Fruit fly (Drosophila melanogaster) whole organism, prepupa: Measurements from ENCODE around the gene CG8861.

Source experiments
- Blimp-1 ChIP-seq: fragments of 200-800 bp; sonication (Bioruptor generic); optimal IDR thresholded peaks from 3 replicates; lab custom pipeline; 2017; ENCODE audit warnings: missing biosample characterization, missing genetic modification characterization, mild to moderate bottlenecking, moderate library complexity, missing genetic modification reagents
- CG10631 ChIP-seq: fragments of 200-800 bp; sonication (Bioruptor generic); optimal IDR thresholded peaks from 2 replicates; lab custom pipeline; 2016; ENCODE audit warnings: missing biosample characterization, missing genetic modification characterization
- CG10669 ChIP-seq: fragments of 200-800 bp; sonication (Bioruptor generic); optimal IDR thresholded peaks from 3 replicates; lab custom pipeline; 2018; ENCODE audit warnings: missing biosample characterization, mild to moderate bottlenecking, missing genetic modification characterization, moderate library complexity
- CG11294 ChIP-seq: fragments of 200-800 bp; sonication (Bioruptor generic); IDR thresholded peaks from 2 replicates; pipeline ENCODE4 v1.3.6; 2022; ENCODE audit warnings: missing biosample characterization, missing genetic modification characterization
- CG11762 ChIP-seq: fragments of 200-800 bp; sonication (Bioruptor generic); optimal IDR thresholded peaks from 3 replicates; lab custom pipeline; 2016; ENCODE audit warnings: missing biosample characterization, missing genetic modification characterization; ENCODE audit not compliant: insufficient read depth
- CG15336 ChIP-seq: fragments of 200-800 bp; sonication (Bioruptor generic); IDR thresholded peaks from 2 replicates; pipeline ENCODE4 v1.3.6; 2022; ENCODE audit warnings: missing biosample characterization, missing genetic modification characterization
- CG1621 ChIP-seq: fragments of 200-800 bp; sonication (Bioruptor generic); optimal IDR thresholded peaks from 3 replicates; lab custom pipeline; 2018; ENCODE audit warnings: missing biosample characterization, mild to moderate bottlenecking, missing genetic modification characterization
- CG3032 ChIP-seq: fragments of 200-800 bp; optimal IDR thresholded peaks from 2 replicates; lab custom pipeline; 2019; ENCODE audit warnings: missing biosample characterization, mild to moderate bottlenecking, missing genetic modification characterization, moderate library complexity
- CG31627 ChIP-seq: fragments of 200-800 bp; sonication (Bioruptor generic); optimal IDR thresholded peaks from 3 replicates; lab custom pipeline; 2016; ENCODE audit warnings: missing biosample characterization, missing genetic modification characterization
- CG32006 ChIP-seq: fragments of 200-800 bp; sonication (Bioruptor generic); optimal IDR thresholded peaks from 3 replicates; lab custom pipeline; 2017; ENCODE audit warnings: missing biosample characterization, mild to moderate bottlenecking, missing genetic modification characterization
- CG34406 ChIP-seq: fragments of 200-800 bp; sonication (Bioruptor generic); optimal IDR thresholded peaks from 3 replicates; lab custom pipeline; 2016; ENCODE audit warnings: missing biosample characterization, missing genetic modification characterization
- CG3919 ChIP-seq: fragments of 200-800 bp; sonication (Bioruptor generic); optimal IDR thresholded peaks from 3 replicates; lab custom pipeline; 2016; ENCODE audit warnings: missing biosample characterization, missing genetic modification characterization
- CG4318 ChIP-seq: fragments of 200-800 bp; sonication (Bioruptor generic); optimal IDR thresholded peaks from 3 replicates; lab custom pipeline; 2017; ENCODE audit warnings: missing biosample characterization, mild to moderate bottlenecking, missing genetic modification characterization
- CG6163 ChIP-seq: fragments of 200-800 bp; sonication (Bioruptor generic); IDR thresholded peaks from 3 replicates; pipeline ENCODE4 v1.3.6; 2022; ENCODE audit warnings: missing biosample characterization, missing genetic modification characterization
- CG6808 ChIP-seq: fragments of 200-800 bp; sonication (Bioruptor generic); optimal IDR thresholded peaks from 3 replicates; lab custom pipeline; 2017; ENCODE audit warnings: missing biosample characterization, missing genetic modification characterization, mild to moderate bottlenecking, moderate library complexity, missing genetic modification reagents
- CG6854 ChIP-seq: fragments of 200-800 bp; sonication (Bioruptor generic); optimal IDR thresholded peaks from 2 replicates; lab custom pipeline; 2017; ENCODE audit warnings: missing biosample characterization, mild to moderate bottlenecking, missing genetic modification characterization
- CG8119 ChIP-seq: fragments of 200-800 bp; sonication (Bioruptor generic); IDR thresholded peaks from 3 replicates; pipeline ENCODE4 v1.3.6; 2022; ENCODE audit warnings: missing biosample characterization, missing genetic modification characterization
- CG8319 ChIP-seq: fragments of 200-800 bp; sonication (Bioruptor generic); optimal IDR thresholded peaks from 3 replicates; lab custom pipeline; 2016; ENCODE audit warnings: missing biosample characterization, missing genetic modification characterization
- Eip78C ChIP-seq: fragments of 200-800 bp; sonication (Bioruptor generic); peaks from one replicate; lab custom pipeline; 2016; ENCODE audit warnings: missing biosample characterization, missing genetic modification characterization
- Eip93F ChIP-seq: fragments of 200-800 bp; sonication (Bioruptor generic); optimal IDR thresholded peaks from 2 replicates; lab custom pipeline; 2016; ENCODE audit warnings: missing biosample characterization, mild to moderate bottlenecking, missing genetic modification characterization
- Gug ChIP-seq: fragments of 200-800 bp; sonication (Bioruptor generic); IDR thresholded peaks from 2 replicates; pipeline ENCODE4 v1.3.6; 2022; ENCODE audit warnings: missing biosample characterization, missing genetic modification characterization
- Hr39 ChIP-seq: fragments of 200-800 bp; sonication (Bioruptor generic); optimal IDR thresholded peaks from 2 replicates; lab custom pipeline; 2016; ENCODE audit warnings: missing biosample characterization, missing genetic modification characterization
- Met ChIP-seq: fragments of 200-800 bp; sonication (Bioruptor generic); optimal IDR thresholded peaks from 3 replicates; lab custom pipeline; 2016; ENCODE audit warnings: missing biosample characterization, missing genetic modification characterization
- OdsH ChIP-seq: fragments of 200-800 bp; sonication (Bioruptor generic); optimal IDR thresholded peaks from 3 replicates; lab custom pipeline; 2016; ENCODE audit warnings: missing biosample characterization, missing genetic modification characterization
- Sox14 ChIP-seq: fragments of 200-800 bp; sonication (Bioruptor generic); optimal IDR thresholded peaks from 3 replicates; lab custom pipeline; 2016; ENCODE audit warnings: missing biosample characterization, missing genetic modification characterization
- Sox15 ChIP-seq: fragments of 200-800 bp; sonication (Bioruptor generic); optimal IDR thresholded peaks from 3 replicates; lab custom pipeline; 2016; ENCODE audit warnings: missing biosample characterization, missing genetic modification characterization
- achi ChIP-seq: fragments of 200-800 bp; sonication (Bioruptor generic); optimal IDR thresholded peaks from 3 replicates; lab custom pipeline; 2016; ENCODE audit warnings: missing biosample characterization, missing genetic modification characterization
- cyc ChIP-seq: fragments of 200-800 bp; sonication (Bioruptor generic); optimal IDR thresholded peaks from 3 replicates; lab custom pipeline; 2016; ENCODE audit warnings: missing biosample characterization, missing genetic modification characterization
- dac ChIP-seq: fragments of 200-800 bp; sonication (Bioruptor generic); optimal IDR thresholded peaks from 2 replicates; lab custom pipeline; 2017; ENCODE audit warnings: missing biosample characterization, mild to moderate bottlenecking, missing genetic modification characterization
- esn ChIP-seq: fragments of 200-800 bp; sonication (Bioruptor generic); optimal IDR thresholded peaks from 2 replicates; lab custom pipeline; 2016; ENCODE audit warnings: missing biosample characterization, mild to moderate bottlenecking, missing genetic modification characterization, moderate library complexity
- fd59A ChIP-seq: fragments of 200-800 bp; sonication (Bioruptor generic); optimal IDR thresholded peaks from 2 replicates; lab custom pipeline; 2017; ENCODE audit warnings: missing biosample characterization, mild to moderate bottlenecking, missing genetic modification characterization, missing genetic modification reagents
- fd85E ChIP-seq: fragments of 200-800 bp; sonication (Bioruptor generic); optimal IDR thresholded peaks from 3 replicates; lab custom pipeline; 2016; ENCODE audit warnings: missing biosample characterization, missing genetic modification characterization
- fkh ChIP-seq: fragments of 200-800 bp; sonication (Bioruptor generic); optimal IDR thresholded peaks from 3 replicates; lab custom pipeline; 2017; ENCODE audit warnings: missing biosample characterization, mild to moderate bottlenecking, missing genetic modification characterization, moderate library complexity
- lz ChIP-seq: fragments of 200-800 bp; sonication (Bioruptor generic); optimal IDR thresholded peaks from 3 replicates; lab custom pipeline; 2016; ENCODE audit warnings: missing biosample characterization, missing genetic modification characterization
- net ChIP-seq: fragments of 200-800 bp; sonication (Bioruptor generic); optimal IDR thresholded peaks from 3 replicates; lab custom pipeline; 2016; ENCODE audit warnings: missing biosample characterization, missing genetic modification characterization
- pdm3 ChIP-seq: fragments of 200-800 bp; sonication (Bioruptor generic); optimal IDR thresholded peaks from 3 replicates; lab custom pipeline; 2016; ENCODE audit warnings: missing biosample characterization, missing genetic modification characterization
- spab ChIP-seq: fragments of 200-800 bp; sonication (Bioruptor generic); optimal IDR thresholded peaks from 2 replicates; lab custom pipeline; 2017; ENCODE audit warnings: missing biosample characterization, mild to moderate bottlenecking, missing genetic modification characterization, missing genetic modification reagents

Gene CG8861

DNA sequence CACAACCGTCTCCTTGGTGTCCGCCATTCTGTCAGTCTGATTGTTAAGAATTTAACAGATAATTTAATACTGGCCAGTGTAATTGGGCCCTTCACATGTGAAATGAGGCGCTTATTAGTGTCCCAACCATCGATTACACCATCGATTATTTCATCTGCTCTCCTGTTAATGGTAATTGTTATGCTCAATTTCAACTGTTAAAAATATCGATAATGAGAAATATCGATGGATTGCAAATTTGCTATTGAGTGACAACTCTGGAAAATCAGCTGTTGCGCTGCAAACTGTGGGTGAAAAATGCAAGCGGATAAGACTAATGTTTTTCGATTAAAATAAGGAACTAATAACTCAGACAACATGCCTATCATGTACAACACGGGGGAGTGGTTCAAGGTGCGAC lies 61.5 kb downstream of the CG8861 start, which contains the start of the genes TrpRS and Vps16A:
TrpRS (minus strand) TSS at position 140 of the 400 bp plus-strand sequence.
Vps16A (plus strand) TSS at position 255 of the 400 bp plus-strand sequence.
- TF ChIP-seq CG15336 (GFP tag; lab: Robert Waterston, UW) (no peak), CG34406 (GFP tag; lab: Kevin White, UChicago) (no peak), fkh (GFP tag; lab: Kevin White, UChicago) (no peak), CG6163 (no peak), Sox15 (no peak), esn (GFP tag; lab: Kevin White, UChicago) (no peak), Eip93F (no peak), dac (GFP tag; lab: Kevin White, UChicago) (no peak), CG3919 (GFP tag; lab: Kevin White, UChicago) (no peak), fd85E (GFP tag; lab: Kevin White, UChicago) (no peak)

DNA sequence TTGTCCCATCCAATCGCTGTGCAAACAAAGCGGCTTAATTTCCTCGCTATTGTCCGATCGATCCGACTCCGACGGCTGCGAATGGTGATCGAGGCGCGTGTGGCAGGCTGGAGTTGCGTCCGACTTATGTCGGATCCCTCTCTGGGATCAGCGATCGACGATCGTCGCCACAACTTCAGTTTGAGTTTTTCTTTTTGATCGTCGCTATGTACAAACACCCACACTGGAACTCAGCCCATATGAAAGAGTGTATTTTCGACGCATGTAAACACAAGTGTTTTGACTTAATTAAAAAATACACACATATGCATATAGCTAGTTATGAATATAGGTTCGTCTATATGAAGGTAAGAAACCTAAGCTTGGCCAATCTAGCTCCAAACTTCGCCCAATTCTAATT lies 64.3 kb downstream of the CG8861 start, which contains the start of gene sage:
sage (minus strand) TSS at position 101 of the 400 bp plus-strand sequence.
- no peak for TF ChIP-seq CG15336 (GFP tag; lab: Robert Waterston, UW)
- no peak for TF ChIP-seq CG6854 (GFP tag; lab: Kevin White, UChicago)
- TF ChIP-seq CG31627 (GFP tag; lab: Kevin White, UChicago) = no peak
- no peak for TF ChIP-seq CG10631 (GFP tag; lab: Kevin White, UChicago)
- TF ChIP-seq CG11294 (GFP tag; lab: Robert Waterston, UW) = no peak
- no peak for TF ChIP-seq CG8319 (GFP tag; lab: Kevin White, UChicago)
- TF ChIP-seq net (GFP tag; lab: Kevin White, UChicago) = no peak
- no peak for TF ChIP-seq fkh (GFP tag; lab: Kevin White, UChicago)
- TF ChIP-seq CG3919 (GFP tag; lab: Kevin White, UChicago) = no peak

DNA sequence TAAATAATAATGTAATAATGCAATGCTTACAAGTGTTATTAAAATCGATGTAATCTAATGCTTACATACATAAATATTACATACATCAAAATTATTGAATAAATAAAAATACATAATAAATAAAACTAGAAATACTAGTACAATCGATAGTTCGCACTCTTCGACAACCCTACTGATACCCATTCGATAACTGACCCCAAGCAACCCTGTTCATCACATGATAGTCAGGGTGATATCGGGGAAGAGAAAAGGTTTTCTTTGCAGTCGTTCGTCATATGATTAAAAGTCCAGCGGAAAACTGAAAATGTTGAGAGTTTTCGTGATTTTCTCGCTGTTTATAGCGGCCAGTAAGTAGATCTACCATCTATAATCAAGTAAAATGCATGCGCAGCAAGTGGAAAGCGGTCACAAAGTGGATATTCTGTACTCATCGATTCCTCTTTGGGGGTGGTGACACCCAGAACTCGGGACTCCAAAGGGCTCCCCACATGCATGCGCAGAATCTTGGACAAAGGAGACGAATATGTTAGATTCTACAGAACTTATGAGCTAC lies 67.8 kb downstream of the CG8861 start, which contains the start of gene ATP6AP2:
ATP6AP2 (plus strand) TSS at position 218 of the 553 bp plus-strand sequence.
- TF ChIP-seq CG3032 (tag; lab: Kevin White, UChicago) = peak; percentile 58
- TF ChIP-seq esn (GFP tag; lab: Kevin White, UChicago) = peak; percentile 59
- TF ChIP-seq dac (GFP tag; lab: Kevin White, UChicago) = no peak
- TF ChIP-seq Eip78C = peak; percentile 76
- TF ChIP-seq cyc = peak; percentile 35
- no peak for TF ChIP-seq fkh (GFP tag; lab: Kevin White, UChicago)
- peak; percentile 38 for TF ChIP-seq CG31627 (GFP tag; lab: Kevin White, UChicago)
- peak; percentile 35 for TF ChIP-seq lz (GFP tag; lab: Kevin White, UChicago)

DNA sequence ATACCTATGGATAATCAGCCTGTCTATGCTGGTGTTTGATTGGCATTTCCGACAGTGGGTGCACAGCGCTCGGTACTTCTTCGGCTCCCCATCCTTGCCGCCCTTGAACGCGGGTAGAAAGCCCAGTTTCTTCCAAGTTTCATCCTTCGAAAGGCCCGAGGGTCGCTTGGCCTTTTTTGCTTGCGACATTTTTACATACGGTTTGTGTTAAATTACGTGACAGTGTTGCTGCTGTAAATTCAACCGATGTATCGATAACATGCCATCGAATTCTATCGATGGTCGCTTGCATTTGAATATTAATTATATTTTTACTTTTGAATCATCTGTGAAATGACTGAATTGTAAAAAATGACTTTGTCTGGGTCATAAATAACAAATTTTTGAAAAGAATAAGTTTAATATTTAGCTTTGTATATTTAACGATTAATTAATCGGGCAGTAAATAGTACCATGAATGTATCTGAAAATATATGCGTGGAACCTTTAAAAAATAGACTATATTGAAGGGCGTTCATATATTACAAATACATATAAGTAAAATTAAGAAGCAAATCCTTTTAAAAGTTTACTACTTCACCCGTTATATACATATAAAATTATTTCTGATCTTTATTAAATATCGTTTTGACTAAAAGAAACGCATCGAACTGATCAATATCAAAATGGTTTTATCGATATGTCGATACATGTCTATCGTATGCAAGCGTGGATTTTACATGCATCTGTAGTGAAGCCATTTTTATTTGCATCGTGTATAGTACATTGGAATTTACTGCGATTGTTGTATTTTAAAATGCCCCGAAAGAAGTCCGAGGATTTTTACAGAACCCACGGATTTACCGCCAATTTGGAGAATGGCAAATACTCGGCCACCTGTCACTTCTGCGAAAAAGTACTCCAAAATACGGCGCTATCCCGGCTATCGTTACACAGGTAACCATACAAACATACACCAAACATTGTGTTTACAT lies 69.8 kb downstream of the CG8861 start, which contains the start of the genes Ibf2 and Ibf1:
Ibf2 (minus strand) TSS at position 250 of the 974 bp plus-strand sequence.
Ibf1 (plus strand) TSS at position 713 of the 974 bp plus-strand sequence.
- TF ChIP-seq Eip78C (peak; percentile 13), Sox15 (no peak)

DNA sequence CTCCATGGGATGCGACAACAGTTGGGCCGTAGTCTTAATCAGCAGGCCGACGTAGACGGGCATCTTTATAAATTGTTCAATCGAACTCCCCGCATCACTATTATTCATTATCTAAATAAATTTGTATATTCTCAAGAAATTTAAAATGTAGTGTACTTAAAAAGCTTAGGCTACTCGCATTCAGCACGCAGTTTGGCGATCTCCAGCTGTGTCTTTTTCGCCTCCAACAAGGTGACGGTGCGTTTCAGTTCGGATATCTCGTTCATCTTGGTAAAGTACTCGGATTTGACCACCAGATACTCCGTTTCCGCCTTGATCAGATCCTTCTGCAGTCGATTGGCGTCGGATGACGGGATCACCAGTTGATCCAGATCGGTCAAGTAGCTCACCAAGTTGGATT lies 70.7 kb downstream of the CG8861 start, which contains the start of gene CG16736:
CG16736 (minus strand) TSS at position 101 of the 400 bp plus-strand sequence.
- TF ChIP-seq Blimp-1 (GFP tag; lab: Kevin White, UChicago) = no peak
- no peak for TF ChIP-seq CG6808 (GFP tag; lab: Kevin White, UChicago)
- TF ChIP-seq CG8119 (GFP tag; lab: Robert Waterston, UW) = no peak
- TF ChIP-seq fd59A = no peak
- no peak for TF ChIP-seq CG32006 (GFP tag; lab: Kevin White, UChicago)
- no peak for TF ChIP-seq CG1621
- no peak for TF ChIP-seq CG34406 (GFP tag; lab: Kevin White, UChicago)
- no peak for TF ChIP-seq achi
- TF ChIP-seq CG10669 = no peak
- TF ChIP-seq pdm3 = no peak
- no peak for TF ChIP-seq esn (GFP tag; lab: Kevin White, UChicago)
- no peak for TF ChIP-seq Sox14 (GFP tag; lab: Kevin White, UChicago)
- no peak for TF ChIP-seq CG4318 (GFP tag; lab: Kevin White, UChicago)
- no peak for TF ChIP-seq spab
- TF ChIP-seq OdsH (GFP tag; lab: Kevin White, UChicago) = no peak
- TF ChIP-seq Gug (GFP tag; lab: Robert Waterston, UW) = no peak
- no peak for TF ChIP-seq Hr39 (GFP tag; lab: Kevin White, UChicago)
- no peak for TF ChIP-seq CG11762 (GFP tag; lab: Kevin White, UChicago)
- TF ChIP-seq Met (GFP tag; lab: Kevin White, UChicago) = no peak
- TF ChIP-seq, all 60 proteins: peak for 0
